Fruit fly (Drosophila melanogaster) whole organism, embryonic: ENCODE data around the gene Npc2f.

Experiments used
- Atf3 ChIP-seq: fragments of 200-800 bp; sonication (Bioruptor generic); optimal IDR thresholded peaks from 3 replicates; lab custom pipeline; 2016; ENCODE audit warnings: missing biosample characterization, missing genetic modification characterization
- B-H1 ChIP-seq: fragments of 200-800 bp; sonication (Bioruptor generic); IDR thresholded peaks from 3 replicates; pipeline ENCODE4 v1.3.6; 2022; ENCODE audit warnings: missing biosample characterization, missing genetic modification characterization
- CG11093 ChIP-seq: fragments of 200-800 bp; sonication (Bioruptor generic); IDR thresholded peaks from 3 replicates; pipeline ENCODE4 v1.3.6; 2022; ENCODE audit warnings: missing biosample characterization, missing genetic modification characterization
- CG12299 ChIP-seq: fragments of 200-800 bp; sonication (Bioruptor generic); optimal IDR thresholded peaks from 2 replicates; lab custom pipeline; 2018; ENCODE audit warnings: missing biosample characterization, mild to moderate bottlenecking, missing genetic modification characterization
- CG1233 ChIP-seq: fragments of 200-800 bp; sonication (Bioruptor generic); optimal IDR thresholded peaks from 4 replicates; lab custom pipeline; 2018; ENCODE audit warnings: missing biosample characterization, mild to moderate bottlenecking, missing genetic modification characterization
- CG1529 ChIP-seq: fragments of 200-800 bp; sonication (Bioruptor generic); optimal IDR thresholded peaks from 3 replicates; lab custom pipeline; 2018; ENCODE audit warnings: missing biosample characterization, missing genetic modification characterization
- CG15479 ChIP-seq: fragments of 200-800 bp; sonication (Bioruptor generic); optimal IDR thresholded peaks from 3 replicates; lab custom pipeline; 2019; ENCODE audit warnings: missing biosample characterization, mild to moderate bottlenecking, missing genetic modification characterization, moderate library complexity
- CG1602 ChIP-seq: fragments of 200-800 bp; sonication (Bioruptor generic); optimal IDR thresholded peaks from 3 replicates; lab custom pipeline; 2016; ENCODE audit warnings: missing biosample characterization, missing genetic modification characterization
- CG17359 ChIP-seq: fragments of 200-800 bp; sonication (Bioruptor generic); optimal IDR thresholded peaks from 3 replicates; lab custom pipeline; 2018; ENCODE audit warnings: missing biosample characterization, mild to moderate bottlenecking, missing genetic modification characterization, moderate library complexity
- CG17385 ChIP-seq: fragments of 200-800 bp; sonication (Bioruptor generic); optimal IDR thresholded peaks from 3 replicates; lab custom pipeline; 2018; ENCODE audit warnings: missing biosample characterization, mild to moderate bottlenecking, missing genetic modification characterization
- CG2202 ChIP-seq: fragments of 200-800 bp; sonication (Bioruptor generic); optimal IDR thresholded peaks from 2 replicates; lab custom pipeline; 2018; ENCODE audit warnings: missing biosample characterization, mild to moderate bottlenecking, missing genetic modification characterization
- CG33557 ChIP-seq: fragments of 200-800 bp; sonication (Bioruptor generic); optimal IDR thresholded peaks from 2 replicates; lab custom pipeline; 2019; ENCODE audit warnings: missing biosample characterization, mild to moderate bottlenecking, missing genetic modification characterization, moderate library complexity
- CG34422 ChIP-seq: fragments of 200-800 bp; sonication (Bioruptor generic); IDR thresholded peaks from 3 replicates; pipeline ENCODE4 v1.3.6; 2022; ENCODE audit warnings: missing biosample characterization, missing genetic modification characterization
- CG4282 ChIP-seq: fragments of 200-800 bp; sonication (Bioruptor generic); optimal IDR thresholded peaks from 2 replicates; lab custom pipeline; 2016; ENCODE audit warnings: missing biosample characterization, missing genetic modification characterization
- CG4404 ChIP-seq: fragments of 200-800 bp; sonication (Bioruptor generic); IDR thresholded peaks from 2 replicates; pipeline ENCODE4 v1.3.6; 2022; ENCODE audit warnings: missing biosample characterization, missing genetic modification characterization
- CG5180 ChIP-seq: fragments of 200-800 bp; sonication (Bioruptor generic); optimal IDR thresholded peaks from 3 replicates; lab custom pipeline; 2017; ENCODE audit warnings: missing biosample characterization, missing genetic modification characterization, mild to moderate bottlenecking, moderate library complexity, missing genetic modification reagents
- CG7357 ChIP-seq: fragments of 200-800 bp; sonication (Bioruptor generic); IDR thresholded peaks from 3 replicates; pipeline ENCODE4 v1.3.6; 2022; ENCODE audit warnings: missing biosample characterization, missing genetic modification characterization
- CG8290 ChIP-seq, 3 experiments: fragments of 200-800 bp; sonication (Bioruptor generic); optimal IDR thresholded peaks; 2 replicates each; lab custom pipeline; 2016 to 2019; ENCODE audit warnings: missing biosample characterization in 3 of 3, missing genetic modification characterization in 3 of 3, mild to moderate bottlenecking in 2 of 3, moderate library complexity in 1 of 3
- CG8944 ChIP-seq: fragments of 200-800 bp; sonication (Bioruptor generic); optimal IDR thresholded peaks from 3 replicates; lab custom pipeline; 2016; ENCODE audit warnings: missing biosample characterization, missing genetic modification characterization
- CoRest ChIP-seq: fragments of 200-800 bp; sonication (Bioruptor generic); optimal IDR thresholded peaks from 3 replicates; lab custom pipeline; 2018; ENCODE audit warnings: missing biosample characterization, mild to moderate bottlenecking, missing genetic modification characterization, moderate library complexity
- Dfd ChIP-seq, 2 experiments: fragments of >200 bp; optimal IDR thresholded peaks; 2 replicates each; lab custom pipeline; 2017; ENCODE audit warnings: missing biosample characterization in 2 of 2, missing genetic modification characterization in 2 of 2
- Gsc ChIP-seq: fragments of 200-800 bp; sonication (Bioruptor generic); IDR thresholded peaks from 2 replicates; pipeline ENCODE4 v1.3.6; 2022; ENCODE audit warnings: missing biosample characterization, missing genetic modification characterization
- MTF-1 ChIP-seq: fragments of 200-800 bp; sonication (Bioruptor generic); optimal IDR thresholded peaks from 2 replicates; lab custom pipeline; 2018; ENCODE audit warnings: missing biosample characterization, mild to moderate bottlenecking, missing genetic modification characterization, borderline replicate concordance
- Neu2 ChIP-seq: fragments of 200-800 bp; sonication (Bioruptor generic); optimal IDR thresholded peaks from 3 replicates; lab custom pipeline; 2016; ENCODE audit warnings: missing biosample characterization, missing genetic modification characterization, borderline replicate concordance
- Rfx ChIP-seq: fragments of 200-800 bp; sonication (Bioruptor generic); IDR thresholded peaks from 2 replicates; pipeline ENCODE4 v1.3.6; 2022; ENCODE audit warnings: missing biosample characterization, missing genetic modification characterization
- Rx ChIP-seq: fragments of 200-800 bp; sonication (Bioruptor generic); IDR thresholded peaks from 2 replicates; pipeline ENCODE4 v1.3.6; 2022; ENCODE audit warnings: missing biosample characterization, missing genetic modification characterization
- aop ChIP-seq: fragments of 200-800 bp; sonication (Bioruptor generic); IDR thresholded peaks from 2 replicates; pipeline ENCODE4 v1.3.6; 2022; ENCODE audit warnings: missing biosample characterization, missing genetic modification characterization
- crp ChIP-seq, 2 experiments: fragments of 200-800 bp; sonication (Bioruptor generic); optimal IDR thresholded peaks; 2 replicates in 1 of 2; 3 replicates in 1 of 2; lab custom pipeline; 2017; ENCODE audit warnings: missing biosample characterization in 2 of 2, missing genetic modification characterization in 2 of 2, mild to moderate bottlenecking in 1 of 2, moderate library complexity in 1 of 2
- dimm ChIP-seq: fragments of 200-800 bp; sonication (Bioruptor generic); IDR thresholded peaks from 2 replicates; pipeline ENCODE4 v1.3.6; 2022; ENCODE audit warnings: missing biosample characterization, missing genetic modification characterization
- disco-r ChIP-seq: fragments of 200-800 bp; sonication (Bioruptor generic); optimal IDR thresholded peaks from 2 replicates; lab custom pipeline; 2016; ENCODE audit warnings: missing biosample characterization, missing genetic modification characterization
- dm ChIP-seq: fragments of 200-800 bp; sonication (Bioruptor generic); optimal IDR thresholded peaks from 3 replicates; lab custom pipeline; 2016; ENCODE audit warnings: missing biosample characterization, missing genetic modification characterization
- esg ChIP-seq: fragments of 200-800 bp; sonication (Bioruptor generic); conservative IDR thresholded peaks from 2 replicates; pipeline ENCODE4 v1.3.6; 2022; ENCODE audit warnings: missing biosample characterization, missing genetic modification characterization
- ftz-f1 ChIP-seq: fragments of 200-800 bp; sonication (Bioruptor generic); optimal IDR thresholded peaks from 2 replicates; lab custom pipeline; 2016; ENCODE audit warnings: missing biosample characterization, missing genetic modification characterization
- gce ChIP-seq: fragments of 200-800 bp; sonication (Bioruptor generic); IDR thresholded peaks from 3 replicates; pipeline ENCODE4 v1.3.6; 2022; ENCODE audit warnings: missing biosample characterization, missing genetic modification characterization
- gem ChIP-seq: fragments of 200-800 bp; sonication (Bioruptor generic); optimal IDR thresholded peaks from 2 replicates; lab custom pipeline; 2019; ENCODE audit warnings: missing biosample characterization, mild to moderate bottlenecking, missing genetic modification characterization, moderate library complexity
- grau ChIP-seq: fragments of 200-800 bp; optimal IDR thresholded peaks from 3 replicates; lab custom pipeline; 2019; ENCODE audit warnings: missing biosample characterization, mild to moderate bottlenecking, missing genetic modification characterization, moderate library complexity
- kay ChIP-seq: fragments of 200-800 bp; sonication (Bioruptor generic); optimal IDR thresholded peaks from 2 replicates; lab custom pipeline; 2016; ENCODE audit warnings: missing biosample characterization, missing genetic modification characterization
- knrl ChIP-seq: fragments of 200-800 bp; sonication (Bioruptor generic); IDR thresholded peaks from 3 replicates; pipeline ENCODE4 v1.3.6; 2022; ENCODE audit warnings: missing biosample characterization, missing genetic modification characterization; ENCODE audit not compliant: partially characterized antibody
- lola ChIP-seq, 3 experiments: fragments of >200 bp in 2 of 3; fragments of 200-800 bp in 1 of 3; sonication (Bioruptor generic) in 1 of 3; optimal IDR thresholded peaks; 2 replicates each; lab custom pipeline; 2017 to 2019; ENCODE audit warnings: missing biosample characterization in 3 of 3, missing genetic modification characterization in 3 of 3, mild to moderate bottlenecking in 1 of 3, moderate library complexity in 1 of 3
- mam ChIP-seq: fragments of 200-800 bp; sonication (Bioruptor generic); optimal IDR thresholded peaks from 3 replicates; lab custom pipeline; 2016; ENCODE audit warnings: missing biosample characterization, missing genetic modification characterization
- nau ChIP-seq: fragments of 200-800 bp; sonication (Bioruptor generic); optimal IDR thresholded peaks from 3 replicates; lab custom pipeline; 2017; ENCODE audit warnings: missing biosample characterization, mild to moderate bottlenecking, missing genetic modification characterization, missing genetic modification reagents
- oc ChIP-seq: fragments of 200-800 bp; sonication (Bioruptor generic); optimal IDR thresholded peaks from 2 replicates; lab custom pipeline; 2018; ENCODE audit warnings: missing biosample characterization, mild to moderate bottlenecking, missing genetic modification characterization, moderate library complexity
- odd ChIP-seq: fragments of 200-800 bp; sonication (Bioruptor generic); optimal IDR thresholded peaks from 2 replicates; lab custom pipeline; 2017; ENCODE audit warnings: missing biosample characterization, mild to moderate bottlenecking, missing genetic modification characterization
- org-1 ChIP-seq: fragments of 200-800 bp; sonication (Bioruptor generic); optimal IDR thresholded peaks from 2 replicates; lab custom pipeline; 2017; ENCODE audit warnings: missing biosample characterization, missing genetic modification characterization
- seq ChIP-seq: fragments of 200-800 bp; sonication (Bioruptor generic); IDR thresholded peaks from 2 replicates; pipeline ENCODE4 v1.3.6; 2022; ENCODE audit warnings: missing biosample characterization, missing genetic modification characterization
- so ChIP-seq: fragments of 200-800 bp; sonication (Bioruptor generic); IDR thresholded peaks from 3 replicates; pipeline ENCODE4 v1.3.6; 2022; ENCODE audit warnings: missing biosample characterization, missing genetic modification characterization
- tap ChIP-seq: fragments of 200-800 bp; optimal IDR thresholded peaks from 3 replicates; lab custom pipeline; 2019; ENCODE audit warnings: missing biosample characterization, mild to moderate bottlenecking, missing genetic modification characterization, moderate library complexity
- twi ChIP-seq: fragments of 200-800 bp; optimal IDR thresholded peaks from 2 replicates; lab custom pipeline; 2019; ENCODE audit warnings: missing biosample characterization, mild to moderate bottlenecking, missing genetic modification characterization, moderate library complexity
- zen ChIP-seq: fragments of 200-800 bp; sonication (Bioruptor generic); optimal IDR thresholded peaks from 3 replicates; lab custom pipeline; 2018; ENCODE audit warnings: missing biosample characterization, mild to moderate bottlenecking, missing genetic modification characterization, moderate library complexity
- zfh2 ChIP-seq: fragments of 200-800 bp; sonication (Bioruptor generic); optimal IDR thresholded peaks from 2 replicates; lab custom pipeline; 2016; ENCODE audit warnings: missing biosample characterization, missing genetic modification characterization

Npc2f gene

dm6 chr3R:24108902-24109389 is 28.7 kb upstream of the Npc2f start, which contains the start of the genes eIF4EHP and CG18428 (continued):
- TF ChIP-seq crp (GFP tag; optimal IDR thresholded peaks at IDR 0.05; lab: Kevin White, UChicago) (peak in 1 of 2 experiments; percentile 74), dimm (GFP tag; lab: Robert Waterston, UW) (no peak), CG4404 (no peak), MTF-1 (peak; percentile 95), CG8290 (GFP tag; optimal IDR thresholded peaks at IDR 0.05; lab: Kevin White, UChicago) (peak; percentile 98), CG8290 (tag; optimal IDR thresholded peaks at IDR 0.05; lab: Kevin White, UChicago) (peak; percentile 88 to 96), Rfx (GFP tag; lab: Robert Waterston, UW) (no peak), CG8944 (GFP tag; lab: Kevin White, UChicago) (peak; percentile 83), CG11093 (peak; percentile 99), Neu2 (GFP tag; lab: Kevin White, UChicago) (no peak), CG5180 (GFP tag; lab: Kevin White, UChicago) (peak; percentile 91), aop (GFP tag; lab: Robert Waterston, UW) (no peak; the same call in 1 of the 2 replicates), CG7357 (GFP tag; lab: Robert Waterston, UW) (peak; percentile 98), gce (no peak; the same call in none of the 3 replicates), nau (peak; percentile 96), Rx (GFP tag; lab: Robert Waterston, UW) (no peak), Dfd (GFP tag; optimal IDR thresholded peaks at IDR 0.05; lab: Kevin White, UChicago) (no peak), lola (GFP tag; optimal IDR thresholded peaks at IDR 0.05; lab: Kevin White, UChicago) (peak in 1 of 3 experiments; percentile 100), CG17385 (GFP tag; lab: Kevin White, UChicago) (peak; percentile 99), zen (tag; lab: Kevin White, UChicago) (peak; percentile 99), kay (peak; percentile 94), CG2202 (tag; lab: Kevin White, UChicago) (peak; percentile 99), CG15479 (peak; percentile 71), ftz-f1 (peak; percentile 48), twi (tag; lab: Kevin White, UChicago) (peak; percentile 99), knrl (GFP tag; lab: Robert Waterston, UW) (no peak), org-1 (GFP tag; lab: Kevin White, UChicago) (peak; percentile 96), CG12299 (peak; percentile 99), mam (GFP tag; lab: Kevin White, UChicago) (peak; percentile 94), oc (tag; lab: Kevin White, UChicago) (peak; percentile 99), CG34422 (no peak), so (GFP tag; lab: Robert Waterston, UW) (no peak), Atf3 (peak; percentile 70), tap (peak; percentile 99), zfh2 (peak; percentile 89), CG1233 (GFP tag; lab: Kevin White, UChicago) (peak; percentile 99), CG33557 (GFP tag; lab: Kevin White, UChicago) (peak; percentile 100), esg (no peak), seq (GFP tag; lab: Robert Waterston, UW) (no peak), grau (tag; lab: Kevin White, UChicago) (peak; percentile 100), dm (GFP tag; lab: Kevin White, UChicago) (peak; percentile 89), odd (peak; percentile 99), CG4282 (no peak), disco-r (GFP tag; lab: Kevin White, UChicago) (peak; percentile 54), B-H1 (GFP tag; lab: Robert Waterston, UW) (no peak; the same call in 2 of the 3 replicates), CG17359 (tag; lab: Kevin White, UChicago) (peak; percentile 99), gem (tag; lab: Kevin White, UChicago) (peak; percentile 100), CG1529 (GFP tag; lab: Kevin White, UChicago) (peak; percentile 98), CoRest (tag; lab: Kevin White, UChicago) (peak; percentile 100), Gsc (GFP tag; lab: Robert Waterston, UW) (no peak), CG1602 (peak; percentile 99)
